Fruit fly (Drosophila melanogaster): Measurements from ENCODE around the gene AsnRS.
A peak's percentile ranks its signal among the peaks of the same experiment; 100 is the strongest.

dm6 chr2L:19163143-19163974 lies 31.6 kb upstream of the AsnRS start:
- TF ChIP-seq fru (GFP tag; optimal IDR thresholded peaks at IDR 0.05) = peak; percentile 24
- TF ChIP-seq Rel (GFP tag; optimal IDR thresholded peaks at IDR 0.05) = no peak
- no peak for TF ChIP-seq Rel (tag; optimal IDR thresholded peaks at IDR 0.05)
- TF ChIP-seq Hnf4 (GFP tag; optimal IDR thresholded peaks at IDR 0.05) = no peak
- TF ChIP-seq dl (GFP tag; optimal IDR thresholded peaks at IDR 0.05; ENCODE audit: insufficient read depth in 1 of 2, partially characterized antibody in 2 of 2) = no peak
- TF ChIP-seq br (GFP tag; optimal IDR thresholded peaks at IDR 0.05) = no peak
- TF ChIP-seq CG9705 (GFP tag; optimal IDR thresholded peaks at IDR 0.05) = no peak
- peak; percentile 87 for TF ChIP-seq psq (GFP tag; optimal IDR thresholded peaks at IDR 0.05)
- TF ChIP-seq Vsx2 (GFP tag; optimal IDR thresholded peaks at IDR 0.05; ENCODE audit: partially characterized antibody) = no peak
- TF ChIP-seq brk (GFP tag; optimal IDR thresholded peaks at IDR 0.05) = no peak

All from whole organism, wandering third instar larva.